Fruit fly (Drosophila melanogaster) whole organism, embryonic: Measurements from ENCODE around the gene Tlk.

Experiments
- CG10462 ChIP-seq: fragments of 200-800 bp; sonication (Bioruptor generic); optimal IDR thresholded peaks from 2 replicates; lab custom pipeline; 2016; ENCODE audit warnings: missing biosample characterization, missing genetic modification characterization
- CG12391 ChIP-seq: fragments of 200-800 bp; sonication (Bioruptor generic); optimal IDR thresholded peaks from 3 replicates; lab custom pipeline; 2018; ENCODE audit warnings: missing biosample characterization, mild to moderate bottlenecking, missing genetic modification characterization, moderate library complexity
- CG14441 ChIP-seq: fragments of 200-800 bp; sonication (Bioruptor generic); IDR thresholded peaks from 2 replicates; pipeline ENCODE4 v1.3.6; 2022; ENCODE audit warnings: missing biosample characterization, missing genetic modification characterization
- CG14667 ChIP-seq: fragments of 200-800 bp; sonication (Bioruptor generic); IDR thresholded peaks from 2 replicates; pipeline ENCODE4 v1.3.6; 2022; ENCODE audit warnings: missing biosample characterization, missing genetic modification characterization
- CG15479 ChIP-seq: fragments of 200-800 bp; sonication (Bioruptor generic); optimal IDR thresholded peaks from 3 replicates; lab custom pipeline; 2019; ENCODE audit warnings: missing biosample characterization, mild to moderate bottlenecking, missing genetic modification characterization, moderate library complexity
- CG15514 ChIP-seq: fragments of 200-800 bp; sonication (Bioruptor generic); optimal IDR thresholded peaks from 3 replicates; lab custom pipeline; 2017; ENCODE audit warnings: missing biosample characterization, missing genetic modification characterization, mild to moderate bottlenecking, moderate library complexity, missing genetic modification reagents
- CG16779 ChIP-seq: fragments of 200-800 bp; sonication (Bioruptor generic); IDR thresholded peaks from 2 replicates; pipeline ENCODE4 v1.3.6; 2022; ENCODE audit warnings: missing biosample characterization, missing genetic modification characterization
- CG17802 ChIP-seq: fragments of 200-800 bp; sonication (Bioruptor generic); optimal IDR thresholded peaks from 2 replicates; lab custom pipeline; 2018; ENCODE audit warnings: missing biosample characterization, mild to moderate bottlenecking, missing genetic modification characterization, moderate library complexity
- CG34422 ChIP-seq: fragments of 200-800 bp; sonication (Bioruptor generic); IDR thresholded peaks from 3 replicates; pipeline ENCODE4 v1.3.6; 2022; ENCODE audit warnings: missing biosample characterization, missing genetic modification characterization
- CG42726 ChIP-seq: fragments of 200-800 bp; sonication (Bioruptor generic); IDR thresholded peaks from 2 replicates; pipeline ENCODE4 v1.3.6; 2022; ENCODE audit warnings: missing biosample characterization, missing genetic modification characterization; ENCODE audit not compliant: partially characterized antibody
- CG4328 ChIP-seq: fragments of 200-800 bp; sonication (Bioruptor generic); optimal IDR thresholded peaks from 3 replicates; lab custom pipeline; 2017; ENCODE audit warnings: missing biosample characterization, missing genetic modification reagents, missing genetic modification characterization
- CG6683 ChIP-seq: fragments of 200-800 bp; sonication (Bioruptor generic); optimal IDR thresholded peaks from 2 replicates; lab custom pipeline; 2017; ENCODE audit warnings: missing biosample characterization, mild to moderate bottlenecking, missing genetic modification characterization, missing genetic modification reagents
- CG6689 ChIP-seq: fragments of 200-800 bp; sonication (Bioruptor generic); IDR thresholded peaks from 2 replicates; pipeline ENCODE4 v1.3.6; 2022; ENCODE audit warnings: missing biosample characterization, missing genetic modification characterization
- CG7556 ChIP-seq: fragments of 200-800 bp; sonication (Bioruptor generic); optimal IDR thresholded peaks from 2 replicates; lab custom pipeline; 2017; ENCODE audit warnings: missing biosample characterization, mild to moderate bottlenecking, missing genetic modification characterization
- CG7928 ChIP-seq: fragments of 200-800 bp; sonication (Bioruptor generic); optimal IDR thresholded peaks from 2 replicates; lab custom pipeline; 2017; ENCODE audit warnings: missing biosample characterization, mild to moderate bottlenecking, missing genetic modification characterization
- D19A ChIP-seq: fragments of 200-800 bp; optimal IDR thresholded peaks from 3 replicates; lab custom pipeline; 2019; ENCODE audit warnings: missing biosample characterization, mild to moderate bottlenecking, missing genetic modification characterization, moderate library complexity
- Doc3 ChIP-seq: fragments of 200-800 bp; sonication (Bioruptor generic); IDR thresholded peaks from 3 replicates; pipeline ENCODE4 v1.3.6; 2022; ENCODE audit warnings: missing biosample characterization, missing genetic modification characterization; ENCODE audit not compliant: partially characterized antibody
- Ets65A ChIP-seq: fragments of 200-800 bp; sonication (Bioruptor generic); peaks from one replicate; lab custom pipeline; 2016; ENCODE audit warnings: missing biosample characterization, missing genetic modification characterization
- Gsc ChIP-seq: fragments of 200-800 bp; sonication (Bioruptor generic); IDR thresholded peaks from 2 replicates; pipeline ENCODE4 v1.3.6; 2022; ENCODE audit warnings: missing biosample characterization, missing genetic modification characterization
- Hmx ChIP-seq: fragments of 200-800 bp; sonication (Bioruptor generic); optimal IDR thresholded peaks from 2 replicates; lab custom pipeline; 2016; ENCODE audit warnings: missing biosample characterization, missing genetic modification characterization
- MESR4 ChIP-seq: fragments of 200-800 bp; sonication (Bioruptor generic); optimal IDR thresholded peaks from 2 replicates; lab custom pipeline; 2018; ENCODE audit warnings: missing biosample characterization, mild to moderate bottlenecking, missing genetic modification characterization, moderate library complexity
- Med ChIP-seq: fragments of 200-800 bp; sonication (Bioruptor generic); peaks from one replicate; lab custom pipeline; 2016; ENCODE audit warnings: missing biosample characterization, missing genetic modification characterization, mild to moderate bottlenecking, inconsistent platforms, moderate library complexity
- Meics ChIP-seq: fragments of 200-800 bp; sonication (Bioruptor generic); optimal IDR thresholded peaks from 2 replicates; lab custom pipeline; 2017; ENCODE audit warnings: missing biosample characterization, mild to moderate bottlenecking, missing genetic modification characterization
- Mes4 ChIP-seq: fragments of 200-800 bp; sonication (Bioruptor generic); optimal IDR thresholded peaks from 2 replicates; lab custom pipeline; 2016; ENCODE audit warnings: missing biosample characterization, missing genetic modification characterization
- Nf-YA ChIP-seq: fragments of 200-800 bp; sonication (Bioruptor generic); IDR thresholded peaks from 2 replicates; pipeline ENCODE4 v1.3.6; 2022; ENCODE audit warnings: missing biosample characterization, missing genetic modification characterization
- Six4 ChIP-seq: fragments of 200-800 bp; sonication (Bioruptor generic); optimal IDR thresholded peaks from 2 replicates; lab custom pipeline; 2016; ENCODE audit warnings: missing biosample characterization, missing genetic modification characterization
- Taf1 ChIP-seq: fragments of 200-800 bp; sonication (Bioruptor generic); IDR thresholded peaks from 2 replicates; pipeline ENCODE4 v1.3.6; 2022; ENCODE audit warnings: missing biosample characterization, missing genetic modification characterization
- Vsx1 ChIP-seq: fragments of 200-800 bp; sonication (Bioruptor generic); optimal IDR thresholded peaks from 2 replicates; lab custom pipeline; 2017; ENCODE audit warnings: missing biosample characterization, mild to moderate bottlenecking, missing genetic modification characterization, missing genetic modification reagents
- YL-1 ChIP-seq: fragments of 200-800 bp; sonication (Bioruptor generic); optimal IDR thresholded peaks from 3 replicates; lab custom pipeline; 2017; ENCODE audit warnings: missing biosample characterization, mild to moderate bottlenecking, missing genetic modification characterization
- bigmax ChIP-seq: fragments of 200-800 bp; sonication (Bioruptor generic); optimal IDR thresholded peaks from 2 replicates; lab custom pipeline; 2018; ENCODE audit warnings: missing biosample characterization, mild to moderate bottlenecking, missing genetic modification characterization
- bsh ChIP-seq, 2 experiments: fragments of 200-800 bp; sonication (Bioruptor generic); optimal IDR thresholded peaks; 2 replicates each; lab custom pipeline; 2017 to 2018; ENCODE audit warnings: mild to moderate bottlenecking in 2 of 2, missing biosample characterization in 2 of 2, missing genetic modification characterization in 2 of 2, moderate library complexity in 1 of 2
- cas ChIP-seq: fragments of 200-800 bp; sonication (Bioruptor generic); IDR thresholded peaks from 2 replicates; pipeline ENCODE4 v1.3.6; 2022; ENCODE audit warnings: missing biosample characterization, missing genetic modification characterization
- crp ChIP-seq, 2 experiments: fragments of 200-800 bp; sonication (Bioruptor generic); optimal IDR thresholded peaks; 2 replicates in 1 of 2; 3 replicates in 1 of 2; lab custom pipeline; 2017; ENCODE audit warnings: missing biosample characterization in 2 of 2, missing genetic modification characterization in 2 of 2, mild to moderate bottlenecking in 1 of 2, moderate library complexity in 1 of 2
- da ChIP-seq: fragments of 200-800 bp; sonication (Bioruptor generic); optimal IDR thresholded peaks from 2 replicates; lab custom pipeline; 2016; ENCODE audit warnings: missing biosample characterization, missing genetic modification characterization
- dm ChIP-seq: fragments of 200-800 bp; sonication (Bioruptor generic); optimal IDR thresholded peaks from 3 replicates; lab custom pipeline; 2016; ENCODE audit warnings: missing biosample characterization, missing genetic modification characterization
- dmrt11E ChIP-seq: fragments of 200-800 bp; sonication (Bioruptor generic); optimal IDR thresholded peaks from 3 replicates; lab custom pipeline; 2018; ENCODE audit warnings: missing biosample characterization, mild to moderate bottlenecking, missing genetic modification characterization, moderate library complexity
- ems ChIP-seq: fragments of 200-800 bp; sonication (Bioruptor generic); optimal IDR thresholded peaks from 3 replicates; lab custom pipeline; 2016; ENCODE audit warnings: missing biosample characterization, missing genetic modification characterization
- fd64A ChIP-seq: fragments of 200-800 bp; sonication (Bioruptor generic); optimal IDR thresholded peaks from 3 replicates; lab custom pipeline; 2018; ENCODE audit warnings: missing biosample characterization, mild to moderate bottlenecking, missing genetic modification characterization
- fu2 ChIP-seq: fragments of 200-800 bp; sonication (Bioruptor generic); optimal IDR thresholded peaks from 2 replicates; lab custom pipeline; 2016; ENCODE audit warnings: missing biosample characterization, missing genetic modification characterization
- gro ChIP-seq: fragments of 200-800 bp; sonication (Bioruptor generic); optimal IDR thresholded peaks from 2 replicates; lab custom pipeline; 2016; ENCODE audit warnings: missing biosample characterization, missing genetic modification characterization
- h ChIP-seq: fragments of >200 bp; optimal IDR thresholded peaks from 2 replicates; lab custom pipeline; 2017
- hkb ChIP-seq, 2 experiments: fragments of 200-800 bp in 1 of 2; fragments of >200 bp in 1 of 2; sonication (Bioruptor generic) in 1 of 2; IDR thresholded peaks in 1 of 2; optimal IDR thresholded peaks in 1 of 2; 2 replicates each; pipeline versions ENCODE4 v1.3.6 to Lab custom; 2017 to 2022; ENCODE audit warnings: missing biosample characterization in 1 of 2, missing genetic modification characterization in 1 of 2
- mld ChIP-seq: fragments of 200-800 bp; sonication (Bioruptor generic); IDR thresholded peaks from 3 replicates; pipeline ENCODE4 v1.3.6; 2022; ENCODE audit warnings: missing biosample characterization, missing genetic modification characterization; ENCODE audit not compliant: partially characterized antibody
- schlank ChIP-seq: fragments of 200-800 bp; sonication (Bioruptor generic); optimal IDR thresholded peaks from 2 replicates; lab custom pipeline; 2018; ENCODE audit warnings: missing biosample characterization, mild to moderate bottlenecking, missing genetic modification characterization
- sd ChIP-seq: fragments of 200-800 bp; sonication (Bioruptor generic); optimal IDR thresholded peaks from 3 replicates; lab custom pipeline; 2018; ENCODE audit warnings: missing biosample characterization, mild to moderate bottlenecking, missing genetic modification characterization, moderate library complexity
- slp2 ChIP-seq: fragments of 200-800 bp; sonication (Bioruptor generic); optimal IDR thresholded peaks from 2 replicates; lab custom pipeline; 2016; ENCODE audit warnings: missing biosample characterization, missing genetic modification characterization
- unpg ChIP-seq: fragments of 200-800 bp; sonication (Bioruptor generic); optimal IDR thresholded peaks from 3 replicates; lab custom pipeline; 2018; ENCODE audit warnings: missing biosample characterization, mild to moderate bottlenecking, missing genetic modification characterization, moderate library complexity
- vvl ChIP-seq: fragments of 200-800 bp; sonication (Bioruptor generic); IDR thresholded peaks from 2 replicates; pipeline ENCODE4 v1.3.6; 2022; ENCODE audit warnings: missing biosample characterization, missing genetic modification characterization
- wek ChIP-seq: fragments of 200-800 bp; sonication (Bioruptor generic); optimal IDR thresholded peaks from 3 replicates; lab custom pipeline; 2018; ENCODE audit warnings: missing biosample characterization, mild to moderate bottlenecking, missing genetic modification characterization, moderate library complexity

The Tlk gene

DNA sequence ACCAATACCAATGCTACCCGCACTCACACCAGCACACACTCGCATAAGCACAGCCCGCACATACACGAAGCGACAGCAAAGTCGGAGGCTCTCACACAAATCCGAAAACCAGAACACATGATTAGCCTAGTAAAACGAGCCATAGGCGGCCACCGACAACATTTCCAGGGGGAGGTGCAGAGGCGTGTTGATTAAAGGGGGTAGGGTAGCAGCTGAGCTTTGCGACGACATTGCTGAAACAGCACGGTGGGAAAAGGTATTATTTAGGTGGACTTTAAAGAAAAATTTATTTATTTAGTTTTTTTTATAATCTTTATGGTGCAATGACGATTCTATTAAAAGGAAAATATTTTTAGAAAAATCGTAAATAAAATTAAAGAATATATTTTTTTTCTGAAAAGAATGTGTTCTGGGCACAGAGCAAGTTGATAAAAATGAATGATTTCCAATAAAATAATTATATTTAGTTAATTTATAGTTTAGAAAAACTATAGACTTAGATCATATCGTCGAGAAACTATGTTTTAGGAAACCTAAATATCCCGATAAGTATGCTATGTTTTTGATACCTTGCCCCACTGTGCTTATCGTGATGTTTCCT, 24.2 kb downstream of the Tlk start (continued):
- TF ChIP-seq sd (tag; lab: Kevin White, UChicago) (no peak), Gsc (peak; percentile 61), CG42726 (no peak), Taf1 (GFP tag; lab: Robert Waterston, UW) (no peak; the same call in 1 of the 2 replicates), CG12391 (tag; lab: Kevin White, UChicago) (peak; percentile 89), fu2 (no peak), Doc3 (no peak), CG7556 (peak; percentile 97), ems (GFP tag; lab: Kevin White, UChicago) (no peak), Nf-YA (GFP tag; lab: Robert Waterston, UW) (peak; percentile 33; the same call in 1 of the 2 replicates), D19A (tag; lab: Kevin White, UChicago) (peak; percentile 88), bigmax (GFP tag; lab: Kevin White, UChicago) (no peak), YL-1 (GFP tag; lab: Kevin White, UChicago) (peak; percentile 71), CG17802 (tag; lab: Kevin White, UChicago) (peak; percentile 5), Six4 (GFP tag; lab: Kevin White, UChicago) (peak; percentile 79), da (GFP tag; lab: Kevin White, UChicago) (no peak), CG6683 (GFP tag; lab: Kevin White, UChicago) (peak; percentile 84), wek (GFP tag; lab: Kevin White, UChicago) (no peak), Vsx1 (GFP tag; lab: Kevin White, UChicago) (peak; percentile 98), vvl (GFP tag; lab: Robert Waterston, UW) (peak; percentile 74), Meics (GFP tag; lab: Kevin White, UChicago) (peak; percentile 95), cas (no peak; the same call in 1 of the 2 replicates), Ets65A (peak; percentile 46), CG10462 (GFP tag; lab: Kevin White, UChicago) (peak; percentile 58), slp2 (GFP tag; lab: Kevin White, UChicago) (no peak), CG15514 (GFP tag; lab: Kevin White, UChicago) (peak; percentile 39), crp (GFP tag; optimal IDR thresholded peaks at IDR 0.05; lab: Kevin White, UChicago) (peak in 1 of 2 experiments; percentile 20), h (lab: Kevin White, UChicago) (no peak), CG14441 (GFP tag; lab: Robert Waterston, UW) (peak; percentile 81), CG16779 (peak; percentile 66), CG7928 (GFP tag; lab: Kevin White, UChicago) (peak; percentile 31), mld (no peak), gro (GFP tag; lab: Kevin White, UChicago) (no peak), CG15479 (GFP tag; lab: Kevin White, UChicago) (no peak), Hmx (GFP tag; lab: Kevin White, UChicago) (no peak), MESR4 (no peak), dmrt11E (peak; percentile 84), unpg (GFP tag; lab: Kevin White, UChicago) (peak; percentile 76), CG6689 (GFP tag; lab: Robert Waterston, UW) (peak; percentile 86), bsh (GFP tag; optimal IDR thresholded peaks at IDR 0.05; lab: Kevin White, UChicago) (peak; percentile 37 to 85), fd64A (GFP tag; lab: Kevin White, UChicago) (no peak), CG34422 (GFP tag; lab: Robert Waterston, UW) (peak; percentile 57; the same call in 2 of the 3 replicates), Mes4 (GFP tag; lab: Kevin White, UChicago) (no peak), CG4328 (GFP tag; lab: Kevin White, UChicago) (peak; percentile 86), CG14667 (GFP tag; lab: Robert Waterston, UW) (peak; percentile 70), dm (GFP tag; lab: Kevin White, UChicago) (no peak), schlank (tag; lab: Kevin White, UChicago) (no peak), hkb (optimal IDR thresholded peaks at IDR 0.05; lab: Kevin White, UChicago) (no peak), hkb (GFP tag; IDR thresholded peaks at IDR 0.05; lab: Robert Waterston, UW) (peak; percentile 58; the same call in 1 of the 2 replicates), Med (GFP tag; lab: Kevin White, UChicago) (no peak)
